Worm (Caenorhabditis elegans): ENCODE measurements around the gene W03F8.6.

DNA sequence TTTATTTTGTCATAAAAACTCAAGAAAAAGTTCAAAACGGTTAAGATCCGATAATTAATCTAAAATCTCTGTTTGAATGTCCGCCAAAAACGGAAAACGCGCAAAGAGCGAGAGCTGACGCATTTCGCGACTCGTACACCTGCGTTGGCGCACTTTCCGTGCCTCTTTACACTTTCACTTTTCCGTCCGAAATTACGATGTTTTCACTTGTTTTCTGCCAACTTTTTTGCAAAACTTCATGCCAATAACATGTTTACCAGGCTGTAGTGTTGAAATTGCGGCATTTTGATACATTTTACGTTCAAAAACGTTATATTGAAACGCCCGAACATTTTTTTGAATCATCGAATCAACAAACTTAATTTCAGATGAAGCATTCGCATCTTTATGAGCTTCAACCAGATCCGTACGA lies 2.6 kb downstream of the W03F8.6 start, which contains the start of gene W03F8.4:
- no peak for TF ChIP-seq dao-5 (tag; optimal IDR thresholded peaks at IDR 0.05)
- peak; percentile 93 for TF ChIP-seq W03F9.2 (tag; optimal IDR thresholded peaks at IDR 0.05)
- no peak for TF ChIP-seq him-1 (tag; optimal IDR thresholded peaks at IDR 0.05)

Data from whole organism, L4/young adult.